Worm (Caenorhabditis elegans) whole organism, L1 larva: Measurements from ENCODE around the gene K02D10.8.

Source experiments
- C04F5.9 ChIP-seq: sonication (generic microtip); optimal IDR thresholded peaks from 2 replicates; lab custom pipeline; 2016; ENCODE audit warnings: missing genetic modification characterization, missing compliant biosample characterization
- C16A3.4 ChIP-seq: fragments of 150-350 bp; optimal IDR thresholded peaks from 2 replicates; lab custom pipeline; 2014; ENCODE audit warnings: missing biosample characterization, missing genetic modification characterization
- C34B4.2 ChIP-seq: sonication (generic microtip); optimal IDR thresholded peaks from 2 replicates; lab custom pipeline; 2017; ENCODE audit warnings: mild to moderate bottlenecking, missing genetic modification characterization, missing compliant biosample characterization
- F16B12.6 ChIP-seq: fragments of 150-350 bp; optimal IDR thresholded peaks from 2 replicates; lab custom pipeline; 2014; ENCODE audit warnings: missing biosample characterization, missing genetic modification characterization
- aha-1 ChIP-seq: fragments of 150-350 bp; optimal IDR thresholded peaks from 2 replicates; lab custom pipeline; 2014; ENCODE audit warnings: missing biosample characterization, missing genetic modification characterization
- alr-1 ChIP-seq: fragments of 200-800 bp; sonication (Bioruptor generic); optimal IDR thresholded peaks from 2 replicates; lab custom pipeline; 2018; ENCODE audit warnings: borderline replicate concordance, mild to moderate bottlenecking, missing genetic modification characterization, missing compliant biosample characterization
- aly-2 ChIP-seq: fragments of 150-350 bp; optimal IDR thresholded peaks from 2 replicates; lab custom pipeline; 2014; ENCODE audit warnings: missing biosample characterization, missing genetic modification characterization
- ama-1 ChIP-seq: fragments of 150-350 bp; optimal IDR thresholded peaks from 2 replicates; lab custom pipeline; 2014
- blmp-1 ChIP-seq: fragments of 150-350 bp; optimal IDR thresholded peaks from 2 replicates; lab custom pipeline; 2014; ENCODE audit warnings: missing biosample characterization, missing genetic modification characterization
- ceh-63 ChIP-seq: fragments of 200-800 bp; sonication (Bioruptor generic); optimal IDR thresholded peaks from 2 replicates; lab custom pipeline; 2018; ENCODE audit warnings: mild to moderate bottlenecking, missing genetic modification characterization, missing compliant biosample characterization
- ceh-88 ChIP-seq: fragments of 200-800 bp; sonication (Bioruptor generic); IDR thresholded peaks from 2 replicates; pipeline ENCODE4 v1.3.6; 2022; ENCODE audit warnings: missing genetic modification characterization, missing compliant biosample characterization
- ceh-90 ChIP-seq: sonication (generic microtip); optimal IDR thresholded peaks from 2 replicates; lab custom pipeline; 2016; ENCODE audit warnings: missing genetic modification characterization, missing compliant biosample characterization
- ces-1 ChIP-seq: fragments of 150-350 bp; optimal IDR thresholded peaks from 2 replicates; lab custom pipeline; 2014; ENCODE audit warnings: missing biosample characterization, missing genetic modification reagents, missing genetic modification characterization
- dpl-1 ChIP-seq, 3 experiments: fragments of 150-350 bp in 2 of 3; sonication (generic microtip) in 1 of 3; optimal IDR thresholded peaks; 2 replicates each; lab custom pipeline; 2014 to 2017; ENCODE audit warnings: missing biosample characterization in 3 of 3, missing genetic modification characterization in 3 of 3, missing genetic modification reagents in 3 of 3
- dsc-1 ChIP-seq: sonication (generic microtip); optimal IDR thresholded peaks from 2 replicates; lab custom pipeline; 2016; ENCODE audit warnings: mild to moderate bottlenecking, missing genetic modification characterization, missing compliant biosample characterization
- elt-3 ChIP-seq, 6 experiments: fragments of 150-350 bp in 1 of 6; sonication (generic microtip); optimal IDR thresholded peaks; 2 replicates each; lab custom pipeline; 2017 to 2018; ENCODE audit warnings: missing biosample characterization in 6 of 6, missing genetic modification characterization in 6 of 6, inconsistent platforms in 1 of 6
- ets-5 ChIP-seq: fragments of 200-800 bp; sonication (Bioruptor generic); IDR thresholded peaks from 2 replicates; pipeline ENCODE4 v1.3.6; 2022; ENCODE audit warnings: missing genetic modification characterization, missing compliant biosample characterization
- fkh-10 ChIP-seq: sonication (generic microtip); optimal IDR thresholded peaks from 2 replicates; lab custom pipeline; 2017; ENCODE audit warnings: missing biosample characterization, missing genetic modification reagents, missing genetic modification characterization
- fkh-4 ChIP-seq: sonication (generic microtip); optimal IDR thresholded peaks from 2 replicates; lab custom pipeline; 2016; ENCODE audit warnings: missing compliant biosample characterization, missing genetic modification characterization, borderline replicate concordance
- fos-1 ChIP-seq: fragments of 150-350 bp; optimal IDR thresholded peaks from 2 replicates; lab custom pipeline; 2014; ENCODE audit warnings: missing biosample characterization, missing genetic modification characterization
- hlh-4 ChIP-seq: sonication (generic microtip); optimal IDR thresholded peaks from 2 replicates; lab custom pipeline; 2016; ENCODE audit warnings: mild to moderate bottlenecking, missing genetic modification characterization, missing compliant biosample characterization
- irx-1 ChIP-seq: sonication (generic microtip); optimal IDR thresholded peaks from 2 replicates; lab custom pipeline; 2016; ENCODE audit warnings: missing genetic modification characterization, missing compliant biosample characterization
- jun-1 ChIP-seq: fragments of 150-350 bp; optimal IDR thresholded peaks from 2 replicates; lab custom pipeline; 2014; ENCODE audit warnings: missing biosample characterization, missing genetic modification reagents, missing genetic modification characterization
- lin-13 ChIP-seq: fragments of 150-350 bp; optimal IDR thresholded peaks from 2 replicates; lab custom pipeline; 2014; ENCODE audit warnings: missing biosample characterization, missing genetic modification reagents, missing genetic modification characterization
- lin-35 ChIP-seq, 2 experiments: fragments of 150-350 bp; optimal IDR thresholded peaks; 2 replicates each; lab custom pipeline; 2014; ENCODE audit warnings: missing biosample characterization in 2 of 2, missing genetic modification characterization in 2 of 2, missing genetic modification reagents in 2 of 2
- lir-3 ChIP-seq: sonication (generic microtip); optimal IDR thresholded peaks from 2 replicates; lab custom pipeline; 2016; ENCODE audit warnings: mild to moderate bottlenecking, missing genetic modification characterization, moderate library complexity, missing compliant biosample characterization; ENCODE audit not compliant: poor library complexity
- lsy-2 ChIP-seq, 2 experiments: fragments of 150-350 bp; optimal IDR thresholded peaks; 2 replicates each; lab custom pipeline; 2014; ENCODE audit warnings: missing biosample characterization in 2 of 2, missing genetic modification characterization in 2 of 2
- mab-9 ChIP-seq: fragments of 200-800 bp; sonication (Bioruptor generic); IDR thresholded peaks from 2 replicates; pipeline ENCODE4 v1.3.6; 2022; ENCODE audit warnings: missing genetic modification reagents, missing genetic modification characterization, missing compliant biosample characterization
- mef-2 ChIP-seq: fragments of 150-350 bp; optimal IDR thresholded peaks from 2 replicates; lab custom pipeline; 2014; ENCODE audit warnings: missing biosample characterization, missing genetic modification characterization
- mep-1 ChIP-seq: fragments of 150-350 bp; optimal IDR thresholded peaks from 2 replicates; lab custom pipeline; 2014; ENCODE audit warnings: missing biosample characterization, missing genetic modification characterization
- nhr-20 ChIP-seq: sonication (generic microtip); optimal IDR thresholded peaks from 2 replicates; lab custom pipeline; 2016; ENCODE audit warnings: mild to moderate bottlenecking, missing genetic modification characterization, missing compliant biosample characterization
- nhr-237 ChIP-seq: fragments of 150-350 bp; optimal IDR thresholded peaks from 2 replicates; lab custom pipeline; 2014; ENCODE audit warnings: missing biosample characterization, missing genetic modification characterization
- nhr-47 ChIP-seq: sonication (generic microtip); optimal IDR thresholded peaks from 2 replicates; lab custom pipeline; 2016; ENCODE audit warnings: mild to moderate bottlenecking, missing genetic modification characterization, moderate library complexity, missing compliant biosample characterization
- nhr-71 ChIP-seq: sonication (generic microtip); optimal IDR thresholded peaks from 2 replicates; lab custom pipeline; 2016; ENCODE audit warnings: mild to moderate bottlenecking, missing genetic modification characterization, moderate library complexity, missing compliant biosample characterization
- nhr-76 ChIP-seq: sonication (generic microtip); optimal IDR thresholded peaks from 2 replicates; lab custom pipeline; 2017; ENCODE audit warnings: missing biosample characterization, missing genetic modification characterization
- nhr-84 ChIP-seq: sonication (generic microtip); optimal IDR thresholded peaks from 2 replicates; lab custom pipeline; 2017; ENCODE audit warnings: missing biosample characterization, missing genetic modification characterization
- nhr-90 ChIP-seq: sonication (generic microtip); optimal IDR thresholded peaks from 2 replicates; lab custom pipeline; 2016; ENCODE audit warnings: mild to moderate bottlenecking, missing genetic modification characterization, missing compliant biosample characterization; ENCODE audit not compliant: poor library complexity
- pag-3 ChIP-seq: sonication (generic microtip); optimal IDR thresholded peaks from 2 replicates; lab custom pipeline; 2017; ENCODE audit warnings: missing genetic modification characterization, mild to moderate bottlenecking, missing compliant biosample characterization, antibody characterized with exemption, borderline replicate concordance; ENCODE audit not compliant: insufficient read depth
- pax-3 ChIP-seq: fragments of 200-800 bp; sonication (Bioruptor generic); optimal IDR thresholded peaks from 2 replicates; lab custom pipeline; 2018; ENCODE audit warnings: mild to moderate bottlenecking, missing genetic modification characterization, moderate library complexity, missing compliant biosample characterization
- pqm-1 ChIP-seq: sonication (generic microtip); optimal IDR thresholded peaks from 3 replicates; lab custom pipeline; 2017; ENCODE audit warnings: missing biosample characterization, missing genetic modification characterization
- rnt-1 ChIP-seq: sonication (generic microtip); optimal IDR thresholded peaks from 2 replicates; lab custom pipeline; 2016; ENCODE audit warnings: mild to moderate bottlenecking, missing genetic modification characterization, moderate library complexity, missing compliant biosample characterization
- skn-1 ChIP-seq: fragments of 150-350 bp; optimal IDR thresholded peaks from 2 replicates; lab custom pipeline; 2014; ENCODE audit warnings: missing biosample characterization, missing genetic modification characterization
- snpc-4 ChIP-seq: fragments of 150-350 bp; optimal IDR thresholded peaks from 2 replicates; lab custom pipeline; 2014; ENCODE audit warnings: missing biosample characterization, missing genetic modification characterization
- snu-23 ChIP-seq: sonication (generic microtip); optimal IDR thresholded peaks from 2 replicates; lab custom pipeline; 2016; ENCODE audit warnings: missing genetic modification characterization, missing compliant biosample characterization
- sox-4 ChIP-seq: sonication (generic microtip); optimal IDR thresholded peaks from 2 replicates; lab custom pipeline; 2016; ENCODE audit warnings: missing genetic modification characterization, missing compliant biosample characterization
- sup-37 ChIP-seq: fragments of 200-800 bp; sonication (Bioruptor generic); optimal IDR thresholded peaks from 2 replicates; lab custom pipeline; 2018; ENCODE audit warnings: mild to moderate bottlenecking, missing genetic modification characterization, missing compliant biosample characterization
- swsn-7 ChIP-seq: sonication (generic microtip); optimal IDR thresholded peaks from 2 replicates; lab custom pipeline; 2016; ENCODE audit warnings: missing genetic modification characterization, missing compliant biosample characterization
- tbx-2 ChIP-seq: sonication (generic microtip); optimal IDR thresholded peaks from 2 replicates; lab custom pipeline; 2016; ENCODE audit warnings: missing genetic modification characterization, missing compliant biosample characterization
- unc-30 ChIP-seq: sonication (generic microtip); optimal IDR thresholded peaks from 2 replicates; lab custom pipeline; 2017; ENCODE audit warnings: missing biosample characterization, missing genetic modification characterization
- unc-62 ChIP-seq: fragments of 150-350 bp; optimal IDR thresholded peaks from 2 replicates; lab custom pipeline; 2014; ENCODE audit warnings: missing biosample characterization, missing genetic modification reagents, missing genetic modification characterization
- unc-86 ChIP-seq: sonication (generic microtip); optimal IDR thresholded peaks from 2 replicates; lab custom pipeline; 2016; ENCODE audit warnings: missing genetic modification characterization, missing compliant biosample characterization
- xbp-1 ChIP-seq: sonication (generic microtip); optimal IDR thresholded peaks from 2 replicates; lab custom pipeline; 2016; ENCODE audit warnings: missing genetic modification characterization, missing compliant biosample characterization
- ztf-4 ChIP-seq: fragments of 150-350 bp; optimal IDR thresholded peaks from 2 replicates; lab custom pipeline; 2014; ENCODE audit warnings: missing biosample characterization, missing genetic modification characterization

K02D10.8 gene

DNA sequence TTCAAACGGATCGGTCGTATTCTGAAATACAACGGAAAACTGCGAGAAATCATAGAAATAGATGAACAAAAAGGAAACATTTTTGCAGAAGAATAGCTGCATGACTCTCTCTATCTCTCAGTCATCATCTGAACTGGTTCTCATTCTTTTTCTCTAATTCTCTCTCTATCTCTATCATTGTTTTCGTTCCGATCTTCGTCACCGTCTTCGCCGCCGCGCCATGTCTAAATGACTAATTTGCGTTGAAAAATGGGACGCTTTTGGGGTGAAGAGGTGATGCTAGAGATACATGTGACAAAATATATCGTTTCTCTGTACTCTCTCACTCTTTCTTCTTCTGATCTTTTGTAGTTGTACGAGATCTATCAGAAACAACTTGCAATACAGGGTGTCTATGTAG lies 5.7 kb upstream of the K02D10.8 start (continued):
- TF ChIP-seq jun-1 (tag; lab: Kevin White, UChicago) (peak; percentile 53), hlh-4 (tag; lab: Kevin White, UChicago) (no peak), unc-86 (tag; lab: Kevin White, UChicago) (no peak), irx-1 (tag; lab: Kevin White, UChicago) (no peak), mep-1 (peak; percentile 47), unc-62 (no peak), xbp-1 (tag; lab: Kevin White, UChicago) (peak; percentile 15), tbx-2 (tag; lab: Kevin White, UChicago) (peak; percentile 74), lin-13 (no peak), ceh-88 (GFP tag; lab: Robert Waterston, UW) (no peak), ets-5 (no peak), aha-1 (tag; lab: Kevin White, UChicago) (no peak), ceh-90 (tag; lab: Kevin White, UChicago) (no peak), C04F5.9 (no peak), nhr-237 (tag; lab: Kevin White, UChicago) (no peak), nhr-84 (tag; lab: Kevin White, UChicago) (no peak), lsy-2 (tag; optimal IDR thresholded peaks at IDR 0.05; lab: Kevin White, UChicago) (peak in 1 of 2 experiments; percentile 55), dpl-1 (GFP tag; optimal IDR thresholded peaks at IDR 0.05; lab: Kevin White, UChicago) (peak in 2 of 3 experiments; percentile 33 to 43), lin-35 (GFP tag; optimal IDR thresholded peaks at IDR 0.05; lab: Kevin White, UChicago) (peak; percentile 37 to 61), ces-1 (no peak), nhr-90 (tag; lab: Kevin White, UChicago) (peak; percentile 55), swsn-7 (tag; lab: Kevin White, UChicago) (no peak), pax-3 (tag; lab: Kevin White, UChicago) (no peak), elt-3 (tag; optimal IDR thresholded peaks at IDR 0.05; lab: Kevin White, UChicago) (peak in 2 of 6 experiments; percentile 76 to 89), pqm-1 (tag; lab: Kevin White, UChicago) (no peak), unc-30 (no peak), F16B12.6 (tag; lab: Kevin White, UChicago) (no peak), pag-3 (tag; lab: Kevin White, UChicago) (no peak), mef-2 (tag; lab: Kevin White, UChicago) (no peak), fos-1 (tag; lab: Kevin White, UChicago) (peak; percentile 8), nhr-76 (no peak), snu-23 (GFP tag; lab: Kevin White, UChicago) (peak; percentile 79), ztf-4 (peak; percentile 15), aly-2 (no peak), rnt-1 (tag; lab: Kevin White, UChicago) (peak; percentile 28), sox-4 (tag; lab: Kevin White, UChicago) (no peak), ceh-63 (GFP tag; lab: Kevin White, UChicago) (no peak), fkh-4 (no peak), alr-1 (tag; lab: Kevin White, UChicago) (no peak), fkh-10 (GFP tag; lab: Kevin White, UChicago) (no peak), lir-3 (tag; lab: Kevin White, UChicago) (peak; percentile 27), skn-1 (tag; lab: Kevin White, UChicago) (peak; percentile 21), snpc-4 (no peak), mab-9 (no peak), nhr-47 (tag; lab: Kevin White, UChicago) (peak; percentile 11), dsc-1 (tag; lab: Kevin White, UChicago) (no peak), ama-1 (lab: Kevin White, UChicago) (no peak), blmp-1 (tag; lab: Kevin White, UChicago) (peak; percentile 81), nhr-71 (tag; lab: Kevin White, UChicago) (peak; percentile 81), C34B4.2 (tag; lab: Kevin White, UChicago) (no peak), C16A3.4 (tag; lab: Kevin White, UChicago) (peak; percentile 18), sup-37 (GFP tag; lab: Kevin White, UChicago) (no peak), nhr-20 (tag; lab: Kevin White, UChicago) (peak; percentile 87)
